Worm (Caenorhabditis elegans) whole organism, young adult: ENCODE measurements around the gene epic-2.

ENCODE experiments used
- B0019.2 ChIP-seq: fragments of 200-800 bp; sonication (Bioruptor generic); conservative IDR thresholded peaks from 2 replicates; pipeline ENCODE4 v1.3.6; 2022; ENCODE audit warnings: missing genetic modification reagents, missing genetic modification characterization, missing compliant biosample characterization
- B0035.1 ChIP-seq: sonication (generic microtip); optimal IDR thresholded peaks from 2 replicates; lab custom pipeline; 2016; ENCODE audit warnings: missing genetic modification characterization, mild to moderate bottlenecking, missing compliant biosample characterization, missing genotype, missing genetic modification reagents
- B0261.1 ChIP-seq: sonication (generic microtip); optimal IDR thresholded peaks from 2 replicates; lab custom pipeline; 2016; ENCODE audit warnings: mild to moderate bottlenecking, missing genetic modification characterization, moderate library complexity, missing compliant biosample characterization
- C06A6.2 ChIP-seq: fragments of 200-800 bp; sonication (Bioruptor generic); conservative IDR thresholded peaks from 2 replicates; pipeline ENCODE4 v1.3.6; 2022; ENCODE audit warnings: missing genetic modification characterization, missing compliant biosample characterization
- ama-1 ChIP-seq, 3 experiments: fragments of 150-350 bp in 1 of 3; sonication (generic microtip) in 2 of 3; optimal IDR thresholded peaks; 2 replicates each; lab custom pipeline; 2014 to 2018; ENCODE audit warnings: missing biosample characterization in 2 of 3, missing genetic modification characterization in 2 of 3, missing genetic modification reagents in 2 of 3
- egrh-3 ChIP-seq: fragments of 200-800 bp; sonication (Bioruptor generic); IDR thresholded peaks from 2 replicates; pipeline ENCODE4 v1.3.6; 2022; ENCODE audit warnings: missing genetic modification reagents, missing genetic modification characterization, missing compliant biosample characterization
- ets-4 ChIP-seq: fragments of 200-800 bp; sonication (Bioruptor generic); optimal IDR thresholded peaks from 2 replicates; lab custom pipeline; 2018; ENCODE audit warnings: mild to moderate bottlenecking, missing genetic modification characterization, missing compliant biosample characterization
- lin-26 ChIP-seq: fragments of 200-800 bp; sonication (Bioruptor generic); IDR thresholded peaks from 2 replicates; pipeline ENCODE4 v1.3.6; 2022; ENCODE audit warnings: missing genetic modification reagents, missing genetic modification characterization, missing compliant biosample characterization
- sptf-2 ChIP-seq: fragments of 200-800 bp; sonication (Bioruptor generic); optimal IDR thresholded peaks from 2 replicates; lab custom pipeline; 2018; ENCODE audit warnings: mild to moderate bottlenecking, missing genetic modification characterization, missing compliant biosample characterization
- unc-62 ChIP-seq: fragments of 150-350 bp; optimal IDR thresholded peaks from 2 replicates; lab custom pipeline; 2014; ENCODE audit warnings: missing biosample characterization, missing genetic modification reagents, missing genetic modification characterization
- ztf-18 ChIP-seq: sonication (generic microtip); optimal IDR thresholded peaks from 2 replicates; lab custom pipeline; 2016; ENCODE audit warnings: missing genotype, mild to moderate bottlenecking, missing genetic modification characterization, missing compliant biosample characterization

DNA sequence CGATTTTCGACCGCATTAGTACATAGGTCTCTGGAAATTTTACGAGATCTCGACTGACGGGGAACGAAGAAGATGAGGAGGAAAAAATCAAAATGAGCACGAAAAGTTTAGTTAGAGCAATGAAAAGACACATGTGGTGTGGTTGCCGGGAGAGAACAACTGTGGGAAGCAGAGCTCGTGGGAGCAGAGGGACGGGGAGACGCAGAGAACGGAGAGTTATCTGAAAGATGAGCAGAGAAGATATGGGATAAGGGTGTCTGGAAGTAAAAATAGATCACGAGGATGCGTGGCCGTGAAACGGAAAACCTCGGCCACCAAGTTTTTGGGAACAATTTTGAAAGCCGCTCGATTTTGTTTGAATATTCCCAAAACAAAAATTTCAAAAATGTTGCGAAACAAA, 41.0 kb downstream of the epic-2 start, which contains the start of gene Y41D4A.7:
- no peak for TF ChIP-seq B0035.1 (tag; lab: Kevin White, UChicago)
- no peak for TF ChIP-seq ztf-18 (tag; lab: Kevin White, UChicago)
- TF ChIP-seq ets-4 (GFP tag; lab: Kevin White, UChicago), result no peak
- no peak for TF ChIP-seq B0019.2 (GFP tag; lab: Robert Waterston, UW)
- TF ChIP-seq sptf-2 (GFP tag; lab: Kevin White, UChicago), result no peak
- no peak for TF ChIP-seq C06A6.2 (GFP tag; lab: Robert Waterston, UW)
- TF ChIP-seq B0261.1 (tag; lab: Kevin White, UChicago), result no peak
- TF ChIP-seq egrh-3 (GFP tag; lab: Robert Waterston, UW), result no peak
- no peak for TF ChIP-seq unc-62 (GFP tag; lab: Kevin White, UChicago)
- no peak for TF ChIP-seq lin-26 (GFP tag; lab: Robert Waterston, UW)
- TF ChIP-seq ama-1 (optimal IDR thresholded peaks at IDR 0.05; lab: Kevin White, UChicago), result no peak
- TF ChIP-seq ama-1 (GFP tag; optimal IDR thresholded peaks at IDR 0.05; lab: Kevin White, UChicago), result no peak
